Worm (Caenorhabditis elegans) whole organism, L3 larva: ENCODE data around the gene C43C3.4.

Experiments
- R02D3.7 ChIP-seq: fragments of 150-350 bp; optimal IDR thresholded peaks from 2 replicates; lab custom pipeline; 2014; ENCODE audit warnings: missing biosample characterization, missing genetic modification characterization
- ZK546.5 ChIP-seq: sonication (generic microtip); optimal IDR thresholded peaks from 2 replicates; lab custom pipeline; 2017; ENCODE audit warnings: missing biosample characterization, missing genetic modification characterization
- aly-2 ChIP-seq: fragments of 150-350 bp; optimal IDR thresholded peaks from 2 replicates; lab custom pipeline; 2014; ENCODE audit warnings: missing biosample characterization, missing genetic modification characterization
- ama-1 ChIP-seq: fragments of 150-350 bp; optimal IDR thresholded peaks from 2 replicates; lab custom pipeline; 2018
- ceh-16 ChIP-seq: sonication (generic microtip); optimal IDR thresholded peaks from 2 replicates; lab custom pipeline; 2017; ENCODE audit warnings: missing biosample characterization, missing genetic modification characterization
- ceh-28 ChIP-seq: fragments of 150-350 bp; optimal IDR thresholded peaks from 2 replicates; lab custom pipeline; 2014; ENCODE audit warnings: missing biosample characterization, missing genetic modification reagents, missing genetic modification characterization
- ceh-82 ChIP-seq: fragments of 150-350 bp; optimal IDR thresholded peaks from 2 replicates; lab custom pipeline; 2014; ENCODE audit warnings: missing biosample characterization, missing genetic modification characterization
- ceh-9 ChIP-seq: sonication (generic microtip); optimal IDR thresholded peaks from 2 replicates; lab custom pipeline; 2018; ENCODE audit warnings: missing biosample characterization, missing genetic modification characterization
- egl-27 ChIP-seq: sonication (generic microtip); optimal IDR thresholded peaks from 4 replicates; lab custom pipeline; 2017; ENCODE audit warnings: missing biosample characterization, missing genetic modification reagents, missing genetic modification characterization
- elt-1 ChIP-seq: fragments of 150-350 bp; optimal IDR thresholded peaks from 2 replicates; lab custom pipeline; 2014; ENCODE audit warnings: missing biosample characterization, missing genetic modification characterization
- elt-2 ChIP-seq: sonication (generic microtip); optimal IDR thresholded peaks from 2 replicates; lab custom pipeline; 2016; ENCODE audit warnings: missing genetic modification reagents, mild to moderate bottlenecking, missing genetic modification characterization, missing compliant biosample characterization
- eor-1 ChIP-seq, 2 experiments: fragments of 150-350 bp; optimal IDR thresholded peaks; 2 replicates each; lab custom pipeline; 2014 to 2018; ENCODE audit warnings: missing biosample characterization in 2 of 2, missing genetic modification characterization in 2 of 2
- fkh-10 ChIP-seq: sonication (generic microtip); optimal IDR thresholded peaks from 2 replicates; lab custom pipeline; 2017; ENCODE audit warnings: missing biosample characterization, missing genetic modification reagents, missing genetic modification characterization
- fkh-2 ChIP-seq: fragments of 150-350 bp; optimal IDR thresholded peaks from 2 replicates; lab custom pipeline; 2014; ENCODE audit warnings: missing biosample characterization, missing genetic modification reagents, missing genetic modification characterization
- hmg-11 ChIP-seq: sonication (generic microtip); optimal IDR thresholded peaks from 2 replicates; lab custom pipeline; 2016; ENCODE audit warnings: missing genetic modification characterization, missing compliant biosample characterization
- jun-1 ChIP-seq: fragments of 150-350 bp; optimal IDR thresholded peaks from 2 replicates; lab custom pipeline; 2014; ENCODE audit warnings: missing biosample characterization, missing genetic modification reagents, missing genetic modification characterization
- lin-15B ChIP-seq: fragments of 150-350 bp; optimal IDR thresholded peaks from 2 replicates; lab custom pipeline; 2014; ENCODE audit warnings: missing biosample characterization, missing genetic modification characterization
- lin-39 ChIP-seq: fragments of 150-350 bp; optimal IDR thresholded peaks from 2 replicates; lab custom pipeline; 2018; ENCODE audit warnings: missing biosample characterization, missing genetic modification reagents, missing genetic modification characterization
- lsy-12 ChIP-seq: sonication (generic microtip); optimal IDR thresholded peaks from 2 replicates; lab custom pipeline; 2016; ENCODE audit warnings: mild to moderate bottlenecking, missing genetic modification characterization, missing compliant biosample characterization
- mdl-1 ChIP-seq: fragments of 150-350 bp; optimal IDR thresholded peaks from 2 replicates; lab custom pipeline; 2014; ENCODE audit warnings: missing biosample characterization, missing genetic modification characterization
- mml-1 ChIP-seq: fragments of 150-350 bp; sonication (generic microtip); optimal IDR thresholded peaks from 3 replicates; lab custom pipeline; 2014; ENCODE audit warnings: missing biosample characterization, missing genetic modification characterization
- nfya-1 ChIP-seq: sonication (generic microtip); optimal IDR thresholded peaks from 2 replicates; lab custom pipeline; 2017; ENCODE audit warnings: missing genetic modification characterization, mild to moderate bottlenecking, missing compliant biosample characterization, antibody characterized with exemption, moderate library complexity; ENCODE audit not compliant: insufficient read depth
- nhr-11 ChIP-seq: fragments of 150-350 bp; optimal IDR thresholded peaks from 2 replicates; lab custom pipeline; 2014; ENCODE audit warnings: missing biosample characterization, missing genetic modification characterization
- nhr-12 ChIP-seq: fragments of 150-350 bp; optimal IDR thresholded peaks from 2 replicates; lab custom pipeline; 2014; ENCODE audit warnings: missing biosample characterization, missing genetic modification characterization
- nhr-23 ChIP-seq: fragments of 150-350 bp; optimal IDR thresholded peaks from 2 replicates; lab custom pipeline; 2014; ENCODE audit warnings: missing biosample characterization, missing genetic modification reagents, missing genetic modification characterization
- nhr-237 ChIP-seq: fragments of 150-350 bp; optimal IDR thresholded peaks from 2 replicates; lab custom pipeline; 2014; ENCODE audit warnings: missing biosample characterization, missing genetic modification characterization
- nhr-28 ChIP-seq: fragments of 150-350 bp; optimal IDR thresholded peaks from 2 replicates; lab custom pipeline; 2014; ENCODE audit warnings: missing biosample characterization, missing genetic modification characterization
- nhr-67 ChIP-seq: fragments of 150-350 bp; optimal IDR thresholded peaks from 2 replicates; lab custom pipeline; 2014; ENCODE audit warnings: missing biosample characterization, missing genetic modification characterization
- nhr-76 ChIP-seq: fragments of 150-350 bp; sonication (generic microtip); optimal IDR thresholded peaks from 5 replicates; lab custom pipeline; 2014; ENCODE audit warnings: missing biosample characterization, missing genetic modification characterization
- pha-4 ChIP-seq: fragments of 150-350 bp; optimal IDR thresholded peaks from 2 replicates; lab custom pipeline; 2014; ENCODE audit warnings: missing biosample characterization, missing genetic modification reagents, missing genetic modification characterization
- pqm-1 ChIP-seq: fragments of 150-350 bp; optimal IDR thresholded peaks from 2 replicates; lab custom pipeline; 2017; ENCODE audit warnings: missing biosample characterization, missing genetic modification characterization, inconsistent platforms
- sea-2 ChIP-seq: fragments of 150-350 bp; sonication (generic microtip); optimal IDR thresholded peaks from 4 replicates; lab custom pipeline; 2014; ENCODE audit warnings: missing biosample characterization, missing genetic modification reagents, missing genetic modification characterization
- skn-1 ChIP-seq: fragments of 150-350 bp; optimal IDR thresholded peaks from 2 replicates; lab custom pipeline; 2014; ENCODE audit warnings: missing biosample characterization, missing genetic modification characterization
- tbx-2 ChIP-seq: sonication (generic microtip); optimal IDR thresholded peaks from 2 replicates; lab custom pipeline; 2016; ENCODE audit warnings: mild to moderate bottlenecking, missing genetic modification characterization, missing compliant biosample characterization
- unc-39 ChIP-seq: sonication (generic microtip); optimal IDR thresholded peaks from 4 replicates; lab custom pipeline; 2017; ENCODE audit warnings: missing biosample characterization, missing genetic modification characterization
- ztf-11 ChIP-seq: fragments of 150-350 bp; optimal IDR thresholded peaks from 2 replicates; lab custom pipeline; 2014; ENCODE audit warnings: missing biosample characterization, missing genetic modification characterization

C43C3.4 gene

ce11 chrX:9706084-9706483, 31.4 kb upstream of the C43C3.4 start, which contains the start of gene F15G9.1:
Gene F15G9.1 (plus strand): TSS chrX:9706384.
- TF ChIP-seq ZK546.5 (tag; lab: Kevin White, UChicago), result no peak
- no peak for TF ChIP-seq egl-27 (tag; lab: Kevin White, UChicago)
- no peak for TF ChIP-seq pqm-1 (tag; lab: Kevin White, UChicago)
- TF ChIP-seq nhr-237, result no peak
- TF ChIP-seq ceh-9 (tag; lab: Kevin White, UChicago), result no peak
- TF ChIP-seq ceh-28, result no peak
- no peak for TF ChIP-seq aly-2 (tag; lab: Kevin White, UChicago)
- TF ChIP-seq nhr-11 (tag; lab: Kevin White, UChicago), result no peak
- TF ChIP-seq eor-1 (tag; optimal IDR thresholded peaks at IDR 0.05; lab: Kevin White, UChicago), result no peak
- TF ChIP-seq elt-2 (tag; lab: Kevin White, UChicago), result no peak
- TF ChIP-seq nhr-76 (tag; lab: Kevin White, UChicago), result no peak
- TF ChIP-seq R02D3.7 (tag; lab: Kevin White, UChicago), result no peak
- TF ChIP-seq nhr-67 (tag; lab: Kevin White, UChicago), result no peak
- no peak for TF ChIP-seq lsy-12 (tag; lab: Kevin White, UChicago)

- TF ChIP-seq lin-39 (tag; lab: Kevin White, UChicago) (peak; percentile 73), pha-4 (tag; lab: Kevin White, UChicago) (peak; percentile 32), elt-2 (tag; lab: Kevin White, UChicago) (peak; percentile 26), nhr-237 (no peak), eor-1 (tag; optimal IDR thresholded peaks at IDR 0.05; lab: Kevin White, UChicago) (no peak), fkh-10 (GFP tag; lab: Kevin White, UChicago) (peak; percentile 67)
Measured at ce11 chrX:9705257-9706035, 30.7 kb upstream of the C43C3.4 start.

ce11 chrX:9702790-9703189, 28.1 kb upstream of the C43C3.4 start:
- TF ChIP-seq mml-1 (tag; lab: Kevin White, UChicago) (no peak), lin-39 (tag; lab: Kevin White, UChicago) (peak; percentile 64)

- TF ChIP-seq sea-2 (GFP tag; lab: Kevin White, UChicago), result no peak
- TF ChIP-seq eor-1 (tag; optimal IDR thresholded peaks at IDR 0.05; lab: Kevin White, UChicago), result no peak
- no peak for TF ChIP-seq ztf-11 (tag; lab: Kevin White, UChicago)
- TF ChIP-seq jun-1 (tag; lab: Kevin White, UChicago), result no peak
- no peak for TF ChIP-seq hmg-11 (tag; lab: Kevin White, UChicago)
- TF ChIP-seq unc-39 (tag; lab: Kevin White, UChicago), result no peak
- no peak for TF ChIP-seq egl-27 (tag; lab: Kevin White, UChicago)
- no peak for TF ChIP-seq elt-1
- no peak for TF ChIP-seq lin-39 (tag; lab: Kevin White, UChicago)
- TF ChIP-seq aly-2 (tag; lab: Kevin White, UChicago), result no peak
Measured at ce11 chrX:9698359-9698758, 23.7 kb upstream of the C43C3.4 start, which contains the start of gene dyf-7. Gene dyf-7 (plus strand): TSS chrX:9698659.

- TF ChIP-seq sea-2 (GFP tag; lab: Kevin White, UChicago), result no peak
- TF ChIP-seq nhr-12 (tag; lab: Kevin White, UChicago), result no peak
- no peak for TF ChIP-seq ceh-82 (tag; lab: Kevin White, UChicago)
- no peak for TF ChIP-seq nhr-28
- TF ChIP-seq ztf-11 (tag; lab: Kevin White, UChicago), result no peak
- TF ChIP-seq nhr-23 (tag; lab: Kevin White, UChicago), result no peak
- no peak for TF ChIP-seq nfya-1 (tag; lab: Kevin White, UChicago)
- no peak for TF ChIP-seq tbx-2 (tag; lab: Kevin White, UChicago)
- no peak for TF ChIP-seq mml-1 (tag; lab: Kevin White, UChicago)
- TF ChIP-seq pqm-1 (tag; lab: Kevin White, UChicago), result no peak
Measured at ce11 chrX:9697655-9698054, 23.0 kb upstream of the C43C3.4 start.

- TF ChIP-seq mml-1 (tag; lab: Kevin White, UChicago), result no peak
- no peak for TF ChIP-seq ceh-16 (tag; lab: Kevin White, UChicago)
- no peak for TF ChIP-seq nhr-76 (tag; lab: Kevin White, UChicago)
- TF ChIP-seq skn-1 (tag; lab: Kevin White, UChicago), result no peak
- TF ChIP-seq R02D3.7 (tag; lab: Kevin White, UChicago), result no peak
- TF ChIP-seq aly-2 (tag; lab: Kevin White, UChicago), result no peak
- no peak for TF ChIP-seq nfya-1 (tag; lab: Kevin White, UChicago)
- TF ChIP-seq ceh-9 (tag; lab: Kevin White, UChicago), result no peak
- no peak for TF ChIP-seq lsy-12 (tag; lab: Kevin White, UChicago)
- TF ChIP-seq elt-1, result no peak
- no peak for TF ChIP-seq lin-15B (tag; lab: Kevin White, UChicago)
- no peak for TF ChIP-seq ZK546.5 (tag; lab: Kevin White, UChicago)
- TF ChIP-seq fkh-2 (tag; lab: Kevin White, UChicago), result no peak
- TF ChIP-seq ama-1 (lab: Kevin White, UChicago), result no peak
- TF ChIP-seq mdl-1 (tag; lab: Kevin White, UChicago), result no peak
- no peak for TF ChIP-seq nhr-28
Measured at ce11 chrX:9690445-9690844, 15.7 kb upstream of the C43C3.4 start, which contains the start of gene npr-18. Gene npr-18 (plus strand): TSS chrX:9690745.
